Worm (Caenorhabditis elegans): Measurements from ENCODE around the gene T07C4.12.

The T07C4.12 gene

DNA sequence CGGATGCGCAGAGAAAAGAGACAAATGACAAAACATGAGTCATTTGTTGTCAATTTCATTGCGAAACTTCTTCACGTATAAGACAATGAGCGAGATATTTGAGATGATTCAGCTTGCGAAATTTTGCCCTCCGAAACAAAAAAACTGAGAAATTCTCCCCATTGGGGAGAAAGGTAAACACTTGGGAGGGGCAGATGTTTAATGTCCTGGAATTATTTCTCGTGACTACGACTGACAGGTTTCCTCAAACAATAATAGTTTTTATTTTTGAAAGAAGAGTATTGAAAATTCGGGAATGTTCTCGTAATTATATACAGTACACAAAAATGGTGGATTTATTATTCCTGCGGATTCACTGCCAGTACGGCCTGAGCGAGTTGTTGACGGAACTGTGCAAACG is 1.2 kb downstream of the T07C4.12 start:
- TF ChIP-seq lin-14 (GFP tag; optimal IDR thresholded peaks at IDR 0.05) (peak; percentile 46), swsn-7 (tag; optimal IDR thresholded peaks at IDR 0.05) (no peak), elt-3 (tag; optimal IDR thresholded peaks at IDR 0.05) (no peak), fkh-4 (tag; optimal IDR thresholded peaks at IDR 0.05; ENCODE audit: borderline replicate concordance) (no peak), snu-23 (GFP tag; optimal IDR thresholded peaks at IDR 0.05) (peak; percentile 14), ztf-11 (tag; optimal IDR thresholded peaks at IDR 0.05) (no peak), dpl-1 (GFP tag; optimal IDR thresholded peaks at IDR 0.05) (peak in 1 of 3 experiments; percentile 26), nhr-71 (tag; optimal IDR thresholded peaks at IDR 0.05) (peak; percentile 25), ceh-8 (GFP tag; optimal IDR thresholded peaks at IDR 0.05) (no peak), isw-1 (GFP tag; IDR thresholded peaks at IDR 0.05) (0 out of 2 replicates have a peak, but pooled peaks have one; percentile 16), nhr-12 (tag; optimal IDR thresholded peaks at IDR 0.05) (no peak), nhr-85 (tag) (peak; percentile 67), nhr-47 (tag; optimal IDR thresholded peaks at IDR 0.05) (no peak), C04F5.9 (tag; optimal IDR thresholded peaks at IDR 0.05) (no peak), nhr-20 (tag; optimal IDR thresholded peaks at IDR 0.05) (peak; percentile 0), zip-4 (GFP tag; optimal IDR thresholded peaks at IDR 0.05) (no peak), F16B12.6 (tag; optimal IDR thresholded peaks at IDR 0.05) (no peak), efl-1 (optimal IDR thresholded peaks at IDR 0.05) (peak in 1 of 2 experiments; percentile 1), efl-1 (GFP tag; optimal IDR thresholded peaks at IDR 0.05 in 1 of 2) (peak in 1 of 2 experiments; percentile 90), fos-1 (tag; optimal IDR thresholded peaks at IDR 0.05) (peak; percentile 14), mep-1 (tag; optimal IDR thresholded peaks at IDR 0.05) (peak; percentile 38), lin-35 (GFP tag; optimal IDR thresholded peaks at IDR 0.05) (peak in 1 of 2 experiments; percentile 4), lsy-2 (tag; optimal IDR thresholded peaks at IDR 0.05) (peak in 1 of 2 experiments; percentile 19), C34B4.2 (tag; optimal IDR thresholded peaks at IDR 0.05) (no peak), unc-62 (GFP tag; optimal IDR thresholded peaks at IDR 0.05) (no peak)

DNA sequence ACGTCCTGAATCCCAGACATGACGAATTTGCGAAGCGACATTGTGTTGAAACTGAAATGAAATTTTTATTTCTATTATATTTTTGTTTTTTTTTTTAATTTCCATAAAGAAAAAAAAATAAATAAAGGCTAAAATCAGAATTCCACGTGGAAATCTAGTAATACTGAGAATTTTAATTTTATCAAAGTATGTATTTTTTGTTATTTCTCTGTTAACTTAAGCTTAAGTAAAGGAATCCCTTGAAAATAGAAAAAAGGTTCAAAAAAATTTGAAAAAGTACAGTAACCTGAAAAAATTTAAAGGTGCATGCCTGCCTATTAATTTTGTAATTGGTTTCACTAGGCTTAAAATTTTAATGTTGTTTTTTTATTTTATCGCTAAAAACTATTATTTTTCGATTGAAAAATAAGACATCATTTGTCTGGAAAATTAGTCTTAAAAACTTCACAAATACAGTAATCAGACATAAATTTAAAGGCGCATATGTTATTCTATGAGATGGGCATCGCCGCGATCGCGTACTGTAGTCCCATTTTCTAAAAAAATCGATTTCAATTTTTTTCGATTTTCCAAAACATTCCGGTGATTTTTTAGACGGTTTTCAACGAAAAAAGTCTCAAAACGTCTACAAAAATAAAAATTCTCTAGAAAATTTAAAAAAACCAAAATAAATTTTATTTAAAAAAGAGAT is 1.9 kb downstream of the T07C4.12 start, which contains the start of gene nex-2:
Gene nex-2 (minus strand): TSS at position 51 of the 691 bp plus-strand sequence.
- TF ChIP-seq nhr-237 (tag; optimal IDR thresholded peaks at IDR 0.05) (no peak), nhr-28 (tag; optimal IDR thresholded peaks at IDR 0.05) (no peak), lin-39 (tag; optimal IDR thresholded peaks at IDR 0.05) (no peak), hlh-17 (GFP tag; optimal IDR thresholded peaks at IDR 0.05; ENCODE audit: borderline replicate concordance) (no peak), nhr-20 (tag; optimal IDR thresholded peaks at IDR 0.05) (no peak)

DNA sequence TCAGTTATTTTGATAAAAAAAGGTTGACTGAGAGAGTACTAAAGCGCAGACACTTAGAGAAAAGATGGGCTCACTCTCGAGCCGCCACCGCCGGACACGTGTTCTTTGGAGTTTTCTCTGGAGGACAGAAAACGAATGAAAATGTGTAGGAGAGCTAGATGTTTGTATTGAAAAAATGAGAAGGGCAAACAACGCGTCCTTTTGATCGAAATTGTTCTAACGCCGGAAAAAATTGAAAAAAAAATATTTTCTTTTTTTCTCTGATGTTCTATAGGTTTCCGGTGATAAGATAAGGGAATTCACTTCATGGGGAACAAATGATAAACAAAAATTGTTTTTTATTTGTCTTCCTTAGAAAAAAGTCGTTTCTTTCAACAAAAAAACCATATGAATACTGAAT is 2.6 kb downstream of the T07C4.12 start:
- TF ChIP-seq lin-39 (tag; optimal IDR thresholded peaks at IDR 0.05), result no peak
- TF ChIP-seq nhr-77 (tag; optimal IDR thresholded peaks at IDR 0.05), result no peak
- peak; percentile 19 for TF ChIP-seq rnt-1 (tag; optimal IDR thresholded peaks at IDR 0.05)
- no peak for TF ChIP-seq efl-1 (optimal IDR thresholded peaks at IDR 0.05)
- TF ChIP-seq efl-1 (GFP tag; optimal IDR thresholded peaks at IDR 0.05 in 1 of 2), result peak in 1 of 2 experiments; percentile 10
- TF ChIP-seq pqm-1 (tag; optimal IDR thresholded peaks at IDR 0.05), result no peak
- peak in 1 of 2 experiments; percentile 6 for TF ChIP-seq lin-35 (GFP tag; optimal IDR thresholded peaks at IDR 0.05)
- TF ChIP-seq blmp-1 (tag; optimal IDR thresholded peaks at IDR 0.05), result peak; percentile 7
- peak in 2 of 6 experiments; percentile 34 to 82 for TF ChIP-seq elt-3 (tag; optimal IDR thresholded peaks at IDR 0.05)
- peak in 1 of 2 experiments; percentile 38 for TF ChIP-seq mdl-1 (tag; optimal IDR thresholded peaks at IDR 0.05)
- TF ChIP-seq lin-14 (GFP tag; optimal IDR thresholded peaks at IDR 0.05), result peak; percentile 56
- TF ChIP-seq hpl-2 (GFP tag; optimal IDR thresholded peaks at IDR 0.05), result no peak
- peak in 1 of 2 experiments; percentile 6 for TF ChIP-seq lsy-2 (tag; optimal IDR thresholded peaks at IDR 0.05)
- TF ChIP-seq nhr-20 (tag; optimal IDR thresholded peaks at IDR 0.05), result no peak
- TF ChIP-seq nhr-12 (tag; optimal IDR thresholded peaks at IDR 0.05), result no peak
- no peak for TF ChIP-seq nhr-90 (tag; optimal IDR thresholded peaks at IDR 0.05; ENCODE audit: poor library complexity)
- TF ChIP-seq hlh-17 (GFP tag; optimal IDR thresholded peaks at IDR 0.05; ENCODE audit: borderline replicate concordance), result no peak
- TF ChIP-seq swsn-7 (tag; optimal IDR thresholded peaks at IDR 0.05), result no peak
- no peak for TF ChIP-seq aha-1 (tag; optimal IDR thresholded peaks at IDR 0.05)
- no peak for TF ChIP-seq xbp-1 (tag; optimal IDR thresholded peaks at IDR 0.05)
- TF ChIP-seq nhr-71 (tag; optimal IDR thresholded peaks at IDR 0.05), result no peak
- no peak for TF ChIP-seq egl-27 (tag; optimal IDR thresholded peaks at IDR 0.05)
- no peak for TF ChIP-seq nhr-237 (tag; optimal IDR thresholded peaks at IDR 0.05)
- no peak for TF ChIP-seq zip-4 (GFP tag; optimal IDR thresholded peaks at IDR 0.05)
- no peak for TF ChIP-seq unc-30 (tag; optimal IDR thresholded peaks at IDR 0.05)
- no peak for TF ChIP-seq sox-4 (tag; optimal IDR thresholded peaks at IDR 0.05)
- TF ChIP-seq unc-130 (tag; optimal IDR thresholded peaks at IDR 0.05), result no peak
- TF ChIP-seq C04F5.9 (tag; optimal IDR thresholded peaks at IDR 0.05), result no peak
- TF ChIP-seq lin-15B (tag; optimal IDR thresholded peaks at IDR 0.05), result no peak
- TF ChIP-seq ceh-8 (GFP tag; optimal IDR thresholded peaks at IDR 0.05), result no peak
- no peak for TF ChIP-seq nhr-28 (tag; optimal IDR thresholded peaks at IDR 0.05)
- TF ChIP-seq zag-1 (tag; optimal IDR thresholded peaks at IDR 0.05), result no peak
- TF ChIP-seq nhr-11 (tag; optimal IDR thresholded peaks at IDR 0.05), result no peak
- no peak for TF ChIP-seq snu-23 (GFP tag; optimal IDR thresholded peaks at IDR 0.05)
